Worm (Caenorhabditis elegans): Measurements from ENCODE around the gene tebp-2.

Gene tebp-2

DNA sequence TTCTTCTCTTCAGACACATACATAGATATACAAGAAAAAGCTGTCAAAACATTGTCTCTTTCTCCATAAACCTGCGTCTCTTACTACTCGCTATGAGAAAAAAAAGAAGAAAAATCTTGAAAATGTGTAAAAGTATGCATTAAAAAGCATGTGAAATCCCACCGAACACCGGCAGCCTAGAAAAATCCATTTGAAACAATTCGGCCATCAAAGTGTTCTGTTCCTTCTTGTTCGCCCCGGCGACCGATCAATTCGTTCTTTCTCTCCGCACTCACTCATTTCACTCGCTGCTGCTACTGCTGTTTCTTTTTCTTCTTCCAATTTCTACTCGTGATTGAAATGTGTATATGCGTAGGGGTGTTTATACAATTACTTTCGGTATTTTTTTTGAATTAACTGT is 7.4 kb downstream of the tebp-2 start (continued):
- no peak for TF ChIP-seq nhr-41 (GFP tag; IDR thresholded peaks at IDR 0.05)

DNA sequence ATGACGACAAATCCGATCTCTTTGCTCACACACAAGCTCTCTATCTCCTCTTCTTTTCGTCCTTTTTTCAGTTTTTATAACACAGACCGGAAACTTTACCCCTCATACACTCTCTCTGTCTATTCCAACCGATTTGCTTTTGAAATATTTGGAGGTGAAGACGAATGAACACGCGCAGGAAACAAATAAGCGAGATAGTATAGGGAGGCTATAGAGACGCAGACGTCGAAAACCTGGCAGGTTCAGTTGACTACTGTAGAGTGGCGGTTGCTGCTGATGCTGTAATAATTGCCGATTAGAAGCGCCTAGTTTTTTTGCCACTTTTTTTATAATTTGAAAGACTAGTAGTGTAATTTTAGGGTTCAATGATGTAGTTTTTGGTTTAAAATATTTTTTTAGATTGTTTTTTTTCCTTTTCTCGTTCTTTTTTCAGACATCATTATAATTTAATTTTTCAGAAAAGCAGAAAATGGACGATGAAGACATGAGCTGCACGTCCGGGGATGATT is 9.3 kb downstream of the tebp-2 start, which contains the start of gene ari-2:
Gene ari-2, plus strand, starts transcription at position 459 of the 509 bp plus-strand sequence.
- peak in 1 of 2 experiments; percentile 39 for TF ChIP-seq lsy-2 (tag; optimal IDR thresholded peaks at IDR 0.05)
- TF ChIP-seq ces-1 (GFP tag; optimal IDR thresholded peaks at IDR 0.05), result no peak
- no peak for TF ChIP-seq nhr-28 (tag; optimal IDR thresholded peaks at IDR 0.05)
- TF ChIP-seq hmg-1.1 (GFP tag; IDR thresholded peaks at IDR 0.05), result peak; percentile 75
- TF ChIP-seq lim-7 (GFP tag; IDR thresholded peaks at IDR 0.05), result no peak
- peak; percentile 7 for TF ChIP-seq hlh-11 (tag; optimal IDR thresholded peaks at IDR 0.05)
- no peak for TF ChIP-seq egl-43 (GFP tag; IDR thresholded peaks at IDR 0.05)
- TF ChIP-seq Y48G9A.11 (GFP tag; IDR thresholded peaks at IDR 0.05), result no peak
- TF ChIP-seq hlh-30 (tag; optimal IDR thresholded peaks at IDR 0.05; ENCODE audit: insufficient read depth), result peak; percentile 5
- TF ChIP-seq lin-38 (GFP tag; IDR thresholded peaks at IDR 0.05), result peak; percentile 39; the same call in 1 of the 2 replicates

DNA sequence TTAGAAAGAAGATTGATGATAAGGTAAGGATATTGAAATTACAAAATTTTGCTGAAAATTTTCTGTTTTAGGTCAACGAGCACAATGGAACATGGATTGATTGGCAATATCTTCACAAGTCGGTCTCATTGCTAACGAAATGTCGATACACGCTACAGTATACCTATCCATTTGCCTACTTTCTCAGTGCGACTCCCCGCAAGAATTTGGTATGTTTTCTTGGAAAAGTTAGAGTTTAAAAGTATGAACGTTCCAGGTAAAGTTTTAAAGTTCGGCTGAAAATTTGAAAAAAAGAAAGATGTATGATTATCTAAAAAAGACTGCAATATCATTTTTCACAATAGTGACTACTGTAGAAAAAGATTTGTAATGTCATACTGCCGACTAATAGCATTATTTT is 12.7 kb downstream of the tebp-2 start:
- TF ChIP-seq nhr-48 (tag; optimal IDR thresholded peaks at IDR 0.05) (no peak), egl-27 (tag; optimal IDR thresholded peaks at IDR 0.05) (no peak), unc-62 (GFP tag; optimal IDR thresholded peaks at IDR 0.05 in 1 of 2) (peak in 1 of 2 experiments; percentile 95), unc-62 (tag; optimal IDR thresholded peaks at IDR 0.05) (no peak)

DNA sequence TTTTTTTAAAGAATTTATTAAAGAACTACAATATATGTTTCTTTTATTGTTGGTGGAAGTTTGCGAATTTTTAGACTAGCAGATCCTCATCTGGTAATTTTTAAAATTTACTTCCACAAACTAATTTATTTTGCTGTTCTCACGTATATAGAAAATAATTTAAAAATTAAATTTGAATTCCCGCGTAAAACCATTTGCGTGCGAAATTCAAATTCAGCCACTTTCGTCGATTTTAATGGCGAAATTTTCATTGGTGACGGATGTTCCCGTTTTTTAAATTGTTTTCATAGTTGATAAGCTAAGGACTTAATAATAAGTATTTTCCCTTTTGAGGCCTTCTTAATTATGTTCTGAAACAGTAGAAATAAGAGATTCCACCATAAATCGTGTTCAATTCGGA is 19.6 kb downstream of the tebp-2 start:
- TF ChIP-seq dpl-1 (GFP tag; optimal IDR thresholded peaks at IDR 0.05) (peak; percentile 28), spr-1 (tag; optimal IDR thresholded peaks at IDR 0.05) (no peak), lin-15B (tag; optimal IDR thresholded peaks at IDR 0.05) (no peak), zag-1 (tag; optimal IDR thresholded peaks at IDR 0.05) (no peak), aha-1 (tag) (no peak), nhr-111 (GFP tag; optimal IDR thresholded peaks at IDR 0.05) (no peak)

DNA sequence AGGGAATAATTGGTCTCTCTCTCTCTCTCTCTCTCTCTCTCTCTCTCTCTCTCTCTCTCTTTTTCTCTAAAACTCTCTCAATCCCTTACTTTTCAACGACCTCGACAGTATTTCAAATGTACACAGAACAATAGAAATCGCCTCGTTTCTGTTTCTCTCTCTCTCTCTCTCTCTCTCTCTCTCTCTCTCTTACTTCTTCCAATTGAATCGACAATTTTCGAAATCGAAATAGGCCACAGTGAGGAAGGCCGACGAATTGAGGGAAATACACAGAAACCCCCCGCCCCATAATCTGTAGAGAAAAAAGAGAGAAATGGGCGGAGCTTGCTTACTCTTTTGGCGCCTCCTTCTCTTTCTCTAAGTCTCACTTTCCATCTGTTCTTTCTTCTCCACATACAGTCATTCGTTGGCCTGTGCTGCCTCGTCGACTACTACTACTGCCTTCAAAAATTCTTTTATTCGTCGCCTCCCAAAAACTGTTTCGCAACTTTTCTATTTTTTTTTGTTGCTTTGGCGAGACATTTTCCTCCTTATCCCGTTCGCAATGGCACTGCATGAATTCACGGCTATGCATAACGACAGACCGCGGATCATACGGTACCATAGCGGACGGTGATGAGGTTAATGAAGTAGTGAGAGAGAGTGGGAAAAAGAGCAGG is 20.2 kb downstream of the tebp-2 start:
- TF ChIP-seq nhr-25 (tag; optimal IDR thresholded peaks at IDR 0.05; ENCODE audit: borderline replicate concordance, insufficient read depth) (peak; percentile 68), lsy-2 (tag; optimal IDR thresholded peaks at IDR 0.05) (peak in 1 of 2 experiments; percentile 19), ama-1 (optimal IDR thresholded peaks at IDR 0.05) (peak; percentile 68), zip-11 (GFP tag; IDR thresholded peaks at IDR 0.05) (no peak), dmd-9 (GFP tag; IDR thresholded peaks at IDR 0.05) (no peak), mep-1 (tag; optimal IDR thresholded peaks at IDR 0.05) (peak; percentile 51)

DNA sequence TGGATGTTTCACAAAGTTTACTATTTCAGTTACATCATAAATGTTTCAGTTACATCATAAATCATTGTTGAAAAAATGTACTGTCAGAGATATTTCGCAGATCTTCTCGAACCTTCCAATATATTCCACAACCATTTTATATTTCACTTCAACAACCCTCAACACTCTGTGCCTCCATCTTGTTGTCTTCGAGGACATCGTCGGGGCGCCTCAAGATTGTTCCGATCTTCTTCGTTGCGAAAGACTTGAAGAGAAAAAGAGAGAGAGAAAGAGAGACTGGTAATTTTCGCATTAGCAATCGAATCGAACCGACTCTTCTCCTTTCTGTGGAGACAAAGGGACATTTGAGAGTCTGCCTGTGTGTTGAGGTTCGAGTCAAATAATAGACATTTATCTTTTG is 21.9 kb downstream of the tebp-2 start:
- TF ChIP-seq skn-1 (tag; optimal IDR thresholded peaks at IDR 0.05), result no peak
- TF ChIP-seq dmd-8 (GFP tag; IDR thresholded peaks at IDR 0.05), result no peak
- peak in 1 of 2 experiments; percentile 4 for TF ChIP-seq unc-62 (GFP tag; optimal IDR thresholded peaks at IDR 0.05 in 1 of 2)
- no peak for TF ChIP-seq unc-62 (tag; optimal IDR thresholded peaks at IDR 0.05)
- TF ChIP-seq lin-15B (tag; optimal IDR thresholded peaks at IDR 0.05), result no peak
- TF ChIP-seq nhr-25 (tag; optimal IDR thresholded peaks at IDR 0.05; ENCODE audit: borderline replicate concordance, insufficient read depth), result peak; percentile 75

DNA sequence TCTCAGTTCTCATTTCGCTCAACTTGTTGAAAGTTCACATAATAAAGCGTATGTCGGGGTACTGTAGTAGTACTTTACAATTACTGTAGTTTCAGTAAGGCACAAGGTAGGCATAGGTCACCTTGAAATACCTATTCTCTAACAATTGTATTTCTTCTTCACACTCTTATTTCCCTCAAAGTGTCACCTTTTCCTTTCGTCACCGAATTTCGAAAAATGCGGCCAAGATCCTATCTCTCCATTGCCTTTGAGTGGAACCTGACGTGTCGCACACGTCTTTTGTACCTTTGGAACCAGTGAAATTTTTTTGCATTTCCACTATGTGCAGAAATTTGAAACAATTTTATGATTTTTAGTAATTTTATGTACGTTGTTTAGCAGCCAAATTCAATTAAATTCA is 22.9 kb downstream of the tebp-2 start:
- TF ChIP-seq unc-62 (GFP tag; optimal IDR thresholded peaks at IDR 0.05 in 1 of 2) (peak in 1 of 2 experiments; percentile 16), unc-62 (tag; optimal IDR thresholded peaks at IDR 0.05) (no peak), attf-4 (tag; optimal IDR thresholded peaks at IDR 0.05) (no peak)
